In genomic region chr3R:18049272-18050015, dm6 we compare ENCODE assay signal across 5 fruit fly cellular contexts.
A peak's percentile ranks its signal among the peaks of the same experiment; 100 is the strongest.
TF ChIP-seq lines count a peak whose summit lies in the region.

No protein-coding gene starts in this region.

- TF ChIP-seq CTCF in whole organism, embryonic (GFP tag; optimal IDR thresholded peaks at IDR 0.05; lab: Kevin White, UChicago) = no peak

TF ChIP-seq in whole organism, 6 proteins besides CTCF, POLR2A, EP300 and RAD21:
- TF ChIP-seq pan (optimal IDR thresholded peaks at IDR 0.05; lab: Kevin White, UChicago) = peak; percentile 48
- no peak for TF ChIP-seq usp (GFP tag; optimal IDR thresholded peaks at IDR 0.05; lab: Kevin White, UChicago)

TF ChIP-seq in whole organism, embryonic, 481 proteins besides CTCF, POLR2A, EP300 and RAD21 (continues in another document):
- TF ChIP-seq Chrac-16 (GFP tag; optimal IDR thresholded peaks at IDR 0.05; lab: Kevin White, UChicago) = peak; percentile 77
- peak; percentile 43 for TF ChIP-seq CG13123 (GFP tag; optimal IDR thresholded peaks at IDR 0.05; lab: Kevin White, UChicago)
- peak; percentile 78 for TF ChIP-seq CG17359 (tag; optimal IDR thresholded peaks at IDR 0.05; lab: Kevin White, UChicago)
- TF ChIP-seq CG11247 (GFP tag; IDR thresholded peaks at IDR 0.05; lab: Robert Waterston, UW) = 0 out of 2 replicates have a peak, but pooled peaks have one; percentile 9
- TF ChIP-seq dmrt11E (tag; optimal IDR thresholded peaks at IDR 0.05; lab: Kevin White, UChicago) = peak; percentile 88
- TF ChIP-seq CG32772 (GFP tag; IDR thresholded peaks at IDR 0.05; lab: Robert Waterston, UW) = peak; percentile 26; the same call in 1 of the 2 replicates
- TF ChIP-seq abd-A (tag; optimal IDR thresholded peaks at IDR 0.05; lab: Kevin White, UChicago) = no peak
- TF ChIP-seq CG6765 (GFP tag; optimal IDR thresholded peaks at IDR 0.05; lab: Kevin White, UChicago) = peak; percentile 2
- peak; percentile 77 for TF ChIP-seq CG7745 (tag; optimal IDR thresholded peaks at IDR 0.05; lab: Kevin White, UChicago)
- peak; percentile 30 for TF ChIP-seq CG33557 (GFP tag; optimal IDR thresholded peaks at IDR 0.05; lab: Kevin White, UChicago)
- TF ChIP-seq cwo (GFP tag; optimal IDR thresholded peaks at IDR 0.05; lab: Kevin White, UChicago) = peak; percentile 59
- peak; percentile 51 for TF ChIP-seq CG12942 (GFP tag; optimal IDR thresholded peaks at IDR 0.05; lab: Kevin White, UChicago)
- TF ChIP-seq B-H2 (GFP tag; optimal IDR thresholded peaks at IDR 0.05; lab: Kevin White, UChicago) = no peak
- peak; percentile 59 for TF ChIP-seq Nf-YB (GFP tag; optimal IDR thresholded peaks at IDR 0.05; lab: Kevin White, UChicago)
- TF ChIP-seq CG1603 (tag; optimal IDR thresholded peaks at IDR 0.05; lab: Kevin White, UChicago) = peak; percentile 42
- TF ChIP-seq Myb (GFP tag; optimal IDR thresholded peaks at IDR 0.05; lab: Kevin White, UChicago) = peak; percentile 9
- peak; percentile 55; the same call in 1 of the 2 replicates for TF ChIP-seq sisA (GFP tag; IDR thresholded peaks at IDR 0.05; lab: Robert Waterston, UW)
- TF ChIP-seq CG16813 (GFP tag; IDR thresholded peaks at IDR 0.05; lab: Robert Waterston, UW; ENCODE audit: partially characterized antibody) = no peak
- peak; percentile 16 for TF ChIP-seq CG30020 (tag; optimal IDR thresholded peaks at IDR 0.05; lab: Kevin White, UChicago)
- TF ChIP-seq Dbx (GFP tag; IDR thresholded peaks at IDR 0.05; lab: Robert Waterston, UW) = no peak
- TF ChIP-seq crc (GFP tag; optimal IDR thresholded peaks at IDR 0.05; lab: Kevin White, UChicago) = no peak

TF ChIP-seq in whole organism, prepupa, 60 proteins besides CTCF, POLR2A, EP300 and RAD21 (continues in another document):
- TF ChIP-seq Eip93F (GFP tag; optimal IDR thresholded peaks at IDR 0.05; lab: Kevin White, UChicago) = no peak
- TF ChIP-seq CG8119 (GFP tag; IDR thresholded peaks at IDR 0.05; lab: Robert Waterston, UW) = peak; percentile 71; the same call in 2 of the 3 replicates
- TF ChIP-seq dsx (GFP tag; optimal IDR thresholded peaks at IDR 0.05; lab: Kevin White, UChicago; ENCODE audit: poor library complexity, severe bottlenecking) = peak; percentile 34
- peak; percentile 44 for TF ChIP-seq lz (GFP tag; optimal IDR thresholded peaks at IDR 0.05; lab: Kevin White, UChicago)
- peak; percentile 52 for TF ChIP-seq topi (GFP tag; optimal IDR thresholded peaks at IDR 0.05; lab: Kevin White, UChicago)
- TF ChIP-seq CG11902 (GFP tag; optimal IDR thresholded peaks at IDR 0.05; lab: Kevin White, UChicago) = peak; percentile 39
- no peak for TF ChIP-seq CG6854 (GFP tag; optimal IDR thresholded peaks at IDR 0.05; lab: Kevin White, UChicago)
- TF ChIP-seq net (GFP tag; optimal IDR thresholded peaks at IDR 0.05; lab: Kevin White, UChicago) = peak; percentile 33
- TF ChIP-seq Eip78C (GFP tag; lab: Kevin White, UChicago) = peak; percentile 93
- TF ChIP-seq Sox102F (GFP tag; optimal IDR thresholded peaks at IDR 0.05; lab: Kevin White, UChicago) = peak; percentile 0
- peak; percentile 59 for TF ChIP-seq CG4318 (GFP tag; optimal IDR thresholded peaks at IDR 0.05; lab: Kevin White, UChicago)
- TF ChIP-seq CG8319 (GFP tag; optimal IDR thresholded peaks at IDR 0.05; lab: Kevin White, UChicago) = no peak
- peak; percentile 57 for TF ChIP-seq CG34406 (GFP tag; optimal IDR thresholded peaks at IDR 0.05; lab: Kevin White, UChicago)
- peak; percentile 78 for TF ChIP-seq CG10631 (GFP tag; optimal IDR thresholded peaks at IDR 0.05; lab: Kevin White, UChicago)
- TF ChIP-seq Hr38 (GFP tag; optimal IDR thresholded peaks at IDR 0.05; lab: Kevin White, UChicago) = no peak
- no peak for TF ChIP-seq fd85E (GFP tag; optimal IDR thresholded peaks at IDR 0.05; lab: Kevin White, UChicago)
- no peak for TF ChIP-seq Ets21C (GFP tag; optimal IDR thresholded peaks at IDR 0.05; lab: Kevin White, UChicago)
- peak; percentile 11 for TF ChIP-seq CG31627 (GFP tag; optimal IDR thresholded peaks at IDR 0.05; lab: Kevin White, UChicago)
- TF ChIP-seq CG3032 (tag; optimal IDR thresholded peaks at IDR 0.05; lab: Kevin White, UChicago) = peak; percentile 61
- TF ChIP-seq CG1621 (tag; optimal IDR thresholded peaks at IDR 0.05; lab: Kevin White, UChicago) = peak; percentile 1
- TF ChIP-seq CG6163 (GFP tag; IDR thresholded peaks at IDR 0.05; lab: Robert Waterston, UW) = peak; percentile 36; the same call in 1 of the 3 replicates
- peak; percentile 41 for TF ChIP-seq CG6276 (GFP tag; optimal IDR thresholded peaks at IDR 0.05; lab: Kevin White, UChicago)

TF ChIP-seq in whole organism, pupa, 21 proteins besides CTCF, POLR2A, EP300 and RAD21:
- TF ChIP-seq CG32121 (GFP tag; IDR thresholded peaks at IDR 0.05; lab: Robert Waterston, UW) (no peak), CG9948 (tag; optimal IDR thresholded peaks at IDR 0.05; lab: Kevin White, UChicago) (peak; percentile 82), CG12605 (GFP tag; IDR thresholded peaks at IDR 0.05; lab: Robert Waterston, UW) (no peak), Snoo (tag; optimal IDR thresholded peaks at IDR 0.05; lab: Kevin White, UChicago) (peak; percentile 24), rn (GFP tag; IDR thresholded peaks at IDR 0.05; lab: Robert Waterston, UW) (no peak), CG4496 (GFP tag; IDR thresholded peaks at IDR 0.05; lab: Robert Waterston, UW) (no peak), CG10348 (GFP tag; IDR thresholded peaks at IDR 0.05; lab: Robert Waterston, UW) (no peak), D1 (tag; optimal IDR thresholded peaks at IDR 0.05; lab: Kevin White, UChicago) (peak; percentile 25), Ets98B (GFP tag; IDR thresholded peaks at IDR 0.05; lab: Robert Waterston, UW) (no peak; the same call in 1 of the 2 replicates), CG17806 (tag; optimal IDR thresholded peaks at IDR 0.05; lab: Kevin White, UChicago) (peak; percentile 68), fd96Ca (GFP tag; IDR thresholded peaks at IDR 0.05; lab: Robert Waterston, UW) (no peak), CG15710 (tag; optimal IDR thresholded peaks at IDR 0.05; lab: Kevin White, UChicago) (peak; percentile 66), EcR (GFP tag; optimal IDR thresholded peaks at IDR 0.05; lab: Kevin White, UChicago) (no peak), CG8159 (tag; optimal IDR thresholded peaks at IDR 0.05; lab: Kevin White, UChicago) (peak; percentile 83), CG13204 (GFP tag; optimal IDR thresholded peaks at IDR 0.05; lab: Kevin White, UChicago) (no peak), gl (tag; optimal IDR thresholded peaks at IDR 0.05; lab: Kevin White, UChicago) (peak; percentile 31), Pif1A (GFP tag; optimal IDR thresholded peaks at IDR 0.05; lab: Kevin White, UChicago) (peak; percentile 56), CG34367 (tag; optimal IDR thresholded peaks at IDR 0.05; lab: Kevin White, UChicago) (peak; percentile 51), CG14655 (GFP tag; optimal IDR thresholded peaks at IDR 0.05; lab: Kevin White, UChicago) (peak; percentile 80), CG8301 (tag; optimal IDR thresholded peaks at IDR 0.05; lab: Kevin White, UChicago) (peak; percentile 73), Pif1B (GFP tag; optimal IDR thresholded peaks at IDR 0.05; lab: Kevin White, UChicago) (peak; percentile 51)

TF ChIP-seq in whole organism, wandering third instar larva, 38 proteins besides CTCF, POLR2A, EP300 and RAD21:
- TF ChIP-seq ey (GFP tag; optimal IDR thresholded peaks at IDR 0.05; lab: Kevin White, UChicago) (no peak), woc (GFP tag; optimal IDR thresholded peaks at IDR 0.05; lab: Kevin White, UChicago) (no peak), br (GFP tag; optimal IDR thresholded peaks at IDR 0.05; lab: Kevin White, UChicago) (no peak), Jra (GFP tag; optimal IDR thresholded peaks at IDR 0.05; lab: Kevin White, UChicago) (no peak), dmrt93B (GFP tag; optimal IDR thresholded peaks at IDR 0.05; lab: Kevin White, UChicago) (peak; percentile 7), fru (GFP tag; optimal IDR thresholded peaks at IDR 0.05; lab: Kevin White, UChicago) (peak; percentile 28), usp (GFP tag; optimal IDR thresholded peaks at IDR 0.05; lab: Kevin White, UChicago) (no peak), h (GFP tag; optimal IDR thresholded peaks at IDR 0.05; lab: Kevin White, UChicago) (peak; percentile 24), Vsx2 (GFP tag; optimal IDR thresholded peaks at IDR 0.05; lab: Kevin White, UChicago; ENCODE audit: partially characterized antibody) (no peak), Mio (GFP tag; optimal IDR thresholded peaks at IDR 0.05; lab: Kevin White, UChicago) (no peak), sv (GFP tag; optimal IDR thresholded peaks at IDR 0.05; lab: Kevin White, UChicago) (peak; percentile 67), HLH106 (tag; optimal IDR thresholded peaks at IDR 0.05; lab: Kevin White, UChicago) (no peak), foxo (GFP tag; optimal IDR thresholded peaks at IDR 0.05; lab: Kevin White, UChicago) (peak in 1 of 2 experiments; percentile 30), psq (GFP tag; optimal IDR thresholded peaks at IDR 0.05; lab: Kevin White, UChicago) (peak; percentile 9), lola (GFP tag; optimal IDR thresholded peaks at IDR 0.05; lab: Kevin White, UChicago) (no peak), sage (GFP tag; optimal IDR thresholded peaks at IDR 0.05; lab: Kevin White, UChicago) (no peak)
